Worm (Caenorhabditis elegans) whole organism, midembryonic: ENCODE measurements around the gene ppm-1.A.

ENCODE experiments used
- cog-1 ChIP-seq: sonication (generic microtip); optimal IDR thresholded peaks from 2 replicates; lab custom pipeline; 2016; ENCODE audit warnings: missing genetic modification characterization, missing compliant biosample characterization
- flt-1 ChIP-seq: fragments of 200-800 bp; sonication (Bioruptor generic); IDR thresholded peaks from 2 replicates; pipeline ENCODE4 v1.3.6; 2022; ENCODE audit warnings: missing genetic modification characterization, missing compliant biosample characterization
- med-1 ChIP-seq: sonication (generic microtip); optimal IDR thresholded peaks from 2 replicates; lab custom pipeline; 2017; ENCODE audit warnings: missing genetic modification characterization, mild to moderate bottlenecking, missing compliant biosample characterization, antibody characterized with exemption, missing genetic modification reagents; ENCODE audit not compliant: insufficient read depth
- tab-1 ChIP-seq: fragments of 200-800 bp; sonication (Bioruptor generic); IDR thresholded peaks from 2 replicates; pipeline ENCODE4 v1.3.6; 2022; ENCODE audit warnings: missing genetic modification characterization, missing compliant biosample characterization
- ztf-23 ChIP-seq: fragments of 200-800 bp; sonication (Bioruptor generic); IDR thresholded peaks from 2 replicates; pipeline ENCODE4 v1.3.6; 2022; ENCODE audit warnings: missing genetic modification reagents, missing genetic modification characterization, missing compliant biosample characterization

ce11 chrV:10532725-10533124 lies 3.5 kb downstream of the ppm-1.A start, which contains the start of gene txt-10:
- TF ChIP-seq med-1 (GFP tag; lab: Kevin White, UChicago), result no peak
- TF ChIP-seq tab-1 (GFP tag; lab: Robert Waterston, UW), result no peak
- TF ChIP-seq flt-1, result no peak
- no peak for TF ChIP-seq cog-1 (tag; lab: Kevin White, UChicago)
- TF ChIP-seq ztf-23 (GFP tag; lab: Robert Waterston, UW), result no peak
